Worm (Caenorhabditis elegans) whole organism, L1 larva: Measurements from ENCODE around the gene R04E5.7.
A peak's percentile ranks its signal among the peaks of the same experiment; 100 is the strongest.

Source experiments
- C34B4.2 ChIP-seq: sonication (generic microtip); optimal IDR thresholded peaks from 2 replicates; lab custom pipeline; 2017; ENCODE audit warnings: mild to moderate bottlenecking, missing genetic modification characterization, missing compliant biosample characterization
- F16B12.6 ChIP-seq: fragments of 150-350 bp; optimal IDR thresholded peaks from 2 replicates; lab custom pipeline; 2014; ENCODE audit warnings: missing biosample characterization, missing genetic modification characterization
- aha-1 ChIP-seq: fragments of 150-350 bp; optimal IDR thresholded peaks from 2 replicates; lab custom pipeline; 2014; ENCODE audit warnings: missing biosample characterization, missing genetic modification characterization
- ama-1 ChIP-seq: fragments of 150-350 bp; optimal IDR thresholded peaks from 2 replicates; lab custom pipeline; 2014
- blmp-1 ChIP-seq: fragments of 150-350 bp; optimal IDR thresholded peaks from 2 replicates; lab custom pipeline; 2014; ENCODE audit warnings: missing biosample characterization, missing genetic modification characterization
- ceh-63 ChIP-seq: fragments of 200-800 bp; sonication (Bioruptor generic); optimal IDR thresholded peaks from 2 replicates; lab custom pipeline; 2018; ENCODE audit warnings: mild to moderate bottlenecking, missing genetic modification characterization, missing compliant biosample characterization
- ceh-82 ChIP-seq, 3 experiments: fragments of 150-350 bp in 1 of 3; sonication (generic microtip) in 2 of 3; optimal IDR thresholded peaks; 2 replicates each; lab custom pipeline; 2014 to 2017; ENCODE audit warnings: missing biosample characterization in 3 of 3, missing genetic modification characterization in 3 of 3
- ceh-88 ChIP-seq: fragments of 200-800 bp; sonication (Bioruptor generic); IDR thresholded peaks from 2 replicates; pipeline ENCODE4 v1.3.6; 2022; ENCODE audit warnings: missing genetic modification characterization, missing compliant biosample characterization
- dpl-1 ChIP-seq, 3 experiments: fragments of 150-350 bp in 2 of 3; sonication (generic microtip) in 1 of 3; optimal IDR thresholded peaks; 2 replicates each; lab custom pipeline; 2014 to 2017; ENCODE audit warnings: missing biosample characterization in 3 of 3, missing genetic modification characterization in 3 of 3, missing genetic modification reagents in 3 of 3
- dsc-1 ChIP-seq: sonication (generic microtip); optimal IDR thresholded peaks from 2 replicates; lab custom pipeline; 2016; ENCODE audit warnings: mild to moderate bottlenecking, missing genetic modification characterization, missing compliant biosample characterization
- elt-3 ChIP-seq, 6 experiments: fragments of 150-350 bp in 1 of 6; sonication (generic microtip); optimal IDR thresholded peaks; 2 replicates each; lab custom pipeline; 2017 to 2018; ENCODE audit warnings: missing biosample characterization in 6 of 6, missing genetic modification characterization in 6 of 6, inconsistent platforms in 1 of 6
- fkh-10 ChIP-seq: sonication (generic microtip); optimal IDR thresholded peaks from 2 replicates; lab custom pipeline; 2017; ENCODE audit warnings: missing biosample characterization, missing genetic modification reagents, missing genetic modification characterization
- fkh-4 ChIP-seq: sonication (generic microtip); optimal IDR thresholded peaks from 2 replicates; lab custom pipeline; 2016; ENCODE audit warnings: missing compliant biosample characterization, missing genetic modification characterization, borderline replicate concordance
- hlh-4 ChIP-seq: sonication (generic microtip); optimal IDR thresholded peaks from 2 replicates; lab custom pipeline; 2016; ENCODE audit warnings: mild to moderate bottlenecking, missing genetic modification characterization, missing compliant biosample characterization
- isw-1 ChIP-seq: fragments of 200-800 bp; sonication (Bioruptor generic); IDR thresholded peaks from 2 replicates; pipeline ENCODE4 v1.3.6; 2022; ENCODE audit warnings: missing genetic modification characterization, missing compliant biosample characterization
- lin-14 ChIP-seq: fragments of 200-800 bp; sonication (Bioruptor generic); optimal IDR thresholded peaks from 2 replicates; lab custom pipeline; 2018; ENCODE audit warnings: mild to moderate bottlenecking, missing genetic modification characterization, moderate library complexity, missing compliant biosample characterization
- lin-15B ChIP-seq: fragments of 150-350 bp; sonication (generic microtip); optimal IDR thresholded peaks from 3 replicates; lab custom pipeline; 2014; ENCODE audit warnings: missing biosample characterization, missing genetic modification characterization
- lsy-2 ChIP-seq, 2 experiments: fragments of 150-350 bp; optimal IDR thresholded peaks; 2 replicates each; lab custom pipeline; 2014; ENCODE audit warnings: missing biosample characterization in 2 of 2, missing genetic modification characterization in 2 of 2
- mep-1 ChIP-seq: fragments of 150-350 bp; optimal IDR thresholded peaks from 2 replicates; lab custom pipeline; 2014; ENCODE audit warnings: missing biosample characterization, missing genetic modification characterization
- nhr-11 ChIP-seq: fragments of 150-350 bp; optimal IDR thresholded peaks from 2 replicates; lab custom pipeline; 2014; ENCODE audit warnings: missing biosample characterization, missing genetic modification characterization
- nhr-19 ChIP-seq: fragments of 200-800 bp; sonication (Bioruptor generic); conservative IDR thresholded peaks from 2 replicates; pipeline ENCODE4 v1.3.6; 2022; ENCODE audit warnings: missing genetic modification characterization, missing compliant biosample characterization
- nhr-20 ChIP-seq: sonication (generic microtip); optimal IDR thresholded peaks from 2 replicates; lab custom pipeline; 2016; ENCODE audit warnings: mild to moderate bottlenecking, missing genetic modification characterization, missing compliant biosample characterization
- nhr-71 ChIP-seq: sonication (generic microtip); optimal IDR thresholded peaks from 2 replicates; lab custom pipeline; 2016; ENCODE audit warnings: mild to moderate bottlenecking, missing genetic modification characterization, moderate library complexity, missing compliant biosample characterization
- nhr-76 ChIP-seq: sonication (generic microtip); optimal IDR thresholded peaks from 2 replicates; lab custom pipeline; 2017; ENCODE audit warnings: missing biosample characterization, missing genetic modification characterization
- pax-3 ChIP-seq: fragments of 200-800 bp; sonication (Bioruptor generic); optimal IDR thresholded peaks from 2 replicates; lab custom pipeline; 2018; ENCODE audit warnings: mild to moderate bottlenecking, missing genetic modification characterization, moderate library complexity, missing compliant biosample characterization
- pqm-1 ChIP-seq: sonication (generic microtip); optimal IDR thresholded peaks from 3 replicates; lab custom pipeline; 2017; ENCODE audit warnings: missing biosample characterization, missing genetic modification characterization
- rnt-1 ChIP-seq: sonication (generic microtip); optimal IDR thresholded peaks from 2 replicates; lab custom pipeline; 2016; ENCODE audit warnings: mild to moderate bottlenecking, missing genetic modification characterization, moderate library complexity, missing compliant biosample characterization
- skn-1 ChIP-seq: fragments of 150-350 bp; optimal IDR thresholded peaks from 2 replicates; lab custom pipeline; 2014; ENCODE audit warnings: missing biosample characterization, missing genetic modification characterization
- snu-23 ChIP-seq: sonication (generic microtip); optimal IDR thresholded peaks from 2 replicates; lab custom pipeline; 2016; ENCODE audit warnings: missing genetic modification characterization, missing compliant biosample characterization
- sup-37 ChIP-seq: fragments of 200-800 bp; sonication (Bioruptor generic); optimal IDR thresholded peaks from 2 replicates; lab custom pipeline; 2018; ENCODE audit warnings: mild to moderate bottlenecking, missing genetic modification characterization, missing compliant biosample characterization
- tlp-1 ChIP-seq: fragments of 150-350 bp; optimal IDR thresholded peaks from 2 replicates; lab custom pipeline; 2014; ENCODE audit warnings: missing biosample characterization, missing genetic modification characterization
- unc-30 ChIP-seq: sonication (generic microtip); optimal IDR thresholded peaks from 2 replicates; lab custom pipeline; 2017; ENCODE audit warnings: missing biosample characterization, missing genetic modification characterization
- unc-62 ChIP-seq: fragments of 150-350 bp; optimal IDR thresholded peaks from 2 replicates; lab custom pipeline; 2014; ENCODE audit warnings: missing biosample characterization, missing genetic modification reagents, missing genetic modification characterization
- vab-15 ChIP-seq: sonication (generic microtip); optimal IDR thresholded peaks from 2 replicates; lab custom pipeline; 2017; ENCODE audit warnings: missing genotype, mild to moderate bottlenecking, missing genetic modification characterization, missing compliant biosample characterization
- zip-4 ChIP-seq: fragments of 200-800 bp; sonication (Bioruptor generic); optimal IDR thresholded peaks from 2 replicates; lab custom pipeline; 2018; ENCODE audit warnings: mild to moderate bottlenecking, missing genetic modification characterization, moderate library complexity, missing compliant biosample characterization
- ztf-4 ChIP-seq: fragments of 150-350 bp; optimal IDR thresholded peaks from 2 replicates; lab custom pipeline; 2014; ENCODE audit warnings: missing biosample characterization, missing genetic modification characterization

The R04E5.7 gene

ce11 chrX:8784234-8784633 lies 12.8 kb downstream of the R04E5.7 start, which contains the start of gene ZK721.3:
Gene ZK721.3 (plus strand): TSS chrX:8784534.
- TF ChIP-seq hlh-4 (tag; lab: Kevin White, UChicago) (no peak), tlp-1 (no peak), unc-30 (tag; lab: Kevin White, UChicago) (no peak), blmp-1 (tag; lab: Kevin White, UChicago) (no peak), isw-1 (GFP tag; lab: Robert Waterston, UW) (no peak), ama-1 (no peak), zip-4 (GFP tag; lab: Kevin White, UChicago) (no peak), F16B12.6 (no peak), nhr-19 (no peak), C34B4.2 (tag; lab: Kevin White, UChicago) (no peak)

DNA sequence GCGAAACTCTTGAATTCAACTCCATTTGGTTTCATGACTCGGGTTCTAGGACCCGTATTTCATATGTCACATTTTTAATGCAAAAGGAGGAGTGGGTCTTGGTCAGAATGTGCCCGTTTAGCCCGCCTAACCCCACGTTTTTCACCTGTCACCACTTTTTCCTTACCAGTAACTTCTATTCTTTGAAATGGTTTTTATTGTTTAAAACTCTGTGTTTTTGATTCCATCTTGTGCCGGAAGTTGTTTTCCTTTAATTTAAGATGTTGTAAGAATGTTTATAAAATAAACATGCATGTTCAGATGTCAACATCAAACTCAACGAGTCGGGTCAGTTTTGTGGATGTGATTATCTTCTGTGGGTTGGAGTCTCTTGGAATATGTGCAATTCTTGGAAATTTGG lies 18.5 kb downstream of the R04E5.7 start, which contains the start of gene ZK721.4:
Gene ZK721.4, plus strand, starts transcription at position 301 of the 400 bp plus-strand sequence.
- TF ChIP-seq mep-1 (tag; lab: Kevin White, UChicago) (no peak), ceh-82 (tag; optimal IDR thresholded peaks at IDR 0.05; lab: Kevin White, UChicago) (no peak), pqm-1 (tag; lab: Kevin White, UChicago) (no peak), fkh-10 (GFP tag; lab: Kevin White, UChicago) (no peak), ceh-88 (GFP tag; lab: Robert Waterston, UW) (no peak), nhr-71 (tag; lab: Kevin White, UChicago) (no peak), pax-3 (tag; lab: Kevin White, UChicago) (no peak), ztf-4 (tag; lab: Kevin White, UChicago) (no peak), sup-37 (GFP tag; lab: Kevin White, UChicago) (no peak), snu-23 (GFP tag; lab: Kevin White, UChicago) (no peak), aha-1 (no peak), dpl-1 (GFP tag; optimal IDR thresholded peaks at IDR 0.05; lab: Kevin White, UChicago) (no peak), nhr-76 (no peak), elt-3 (tag; optimal IDR thresholded peaks at IDR 0.05; lab: Kevin White, UChicago) (no peak), rnt-1 (tag; lab: Kevin White, UChicago) (no peak), unc-62 (GFP tag; lab: Kevin White, UChicago) (no peak), C34B4.2 (tag; lab: Kevin White, UChicago) (no peak)
- TF ChIP-seq, all 84 proteins: peak for 0

- TF ChIP-seq lin-14 (GFP tag; lab: Kevin White, UChicago): peak; percentile 28
- peak; percentile 61 for TF ChIP-seq fkh-10 (GFP tag; lab: Kevin White, UChicago)
- TF ChIP-seq nhr-11 (tag; lab: Kevin White, UChicago): no peak
These were observed 26.7 kb downstream of the R04E5.7 start for ce11 chrX:8770316-8770715.

ce11 chrX:8764044-8764443 lies 33.0 kb downstream of the R04E5.7 start:
- peak; percentile 14 for TF ChIP-seq lin-14 (GFP tag; lab: Kevin White, UChicago)
- TF ChIP-seq nhr-19: peak; percentile 50
- TF ChIP-seq vab-15: no peak
- no peak for TF ChIP-seq skn-1 (tag; lab: Kevin White, UChicago)
- TF ChIP-seq nhr-71 (tag; lab: Kevin White, UChicago): peak; percentile 86
- TF ChIP-seq snu-23 (GFP tag; lab: Kevin White, UChicago): peak; percentile 3
- no peak for TF ChIP-seq dsc-1 (tag; lab: Kevin White, UChicago)
- TF ChIP-seq rnt-1 (tag; lab: Kevin White, UChicago): peak; percentile 86
- no peak for TF ChIP-seq lin-15B
- peak; percentile 8 for TF ChIP-seq nhr-20 (tag; lab: Kevin White, UChicago)
- TF ChIP-seq ceh-63 (GFP tag; lab: Kevin White, UChicago): no peak
- peak in 1 of 2 experiments; percentile 31 for TF ChIP-seq lsy-2 (tag; optimal IDR thresholded peaks at IDR 0.05; lab: Kevin White, UChicago)

DNA sequence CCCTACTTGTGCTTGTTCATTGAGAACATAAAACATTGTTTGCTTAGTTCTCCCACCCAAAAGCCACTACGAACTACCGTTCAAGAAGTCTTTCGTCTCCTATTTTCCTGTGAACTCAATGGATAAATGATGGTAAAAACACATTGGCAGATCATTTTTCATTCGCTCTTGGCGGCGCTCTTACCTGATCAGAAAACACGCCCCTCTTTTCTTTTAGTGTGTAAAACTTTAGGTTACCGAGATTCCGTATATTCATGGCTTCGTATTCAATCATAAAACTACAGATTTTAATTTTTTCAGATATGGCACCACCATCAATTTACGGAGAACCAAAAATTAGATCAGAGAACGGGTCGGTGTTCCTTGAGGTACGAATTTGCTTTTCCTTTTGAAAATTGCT lies 33.5 kb downstream of the R04E5.7 start, which contains the start of gene zig-12:
Gene zig-12, plus strand, starts transcription at position 301 of the 400 bp plus-strand sequence.
- TF ChIP-seq fkh-4 (tag; lab: Kevin White, UChicago): no peak
- TF ChIP-seq, all 84 proteins: peak for 0
